Worm (Caenorhabditis elegans) whole organism, early embryonic: ENCODE data around the gene W03C9.5.

ENCODE experiments used
- B0310.2 ChIP-seq: sonication (generic microtip); optimal IDR thresholded peaks from 2 replicates; lab custom pipeline; 2016; ENCODE audit warnings: mild to moderate bottlenecking, missing genetic modification characterization, missing compliant biosample characterization
- F13C5.2 ChIP-seq: sonication (generic microtip); optimal IDR thresholded peaks from 2 replicates; lab custom pipeline; 2017; ENCODE audit warnings: mild to moderate bottlenecking, missing genetic modification characterization, inconsistent platforms, missing compliant biosample characterization
- aly-1 ChIP-seq: sonication (generic microtip); optimal IDR thresholded peaks from 2 replicates; lab custom pipeline; 2016; ENCODE audit warnings: missing genetic modification characterization, missing compliant biosample characterization
- ama-1 ChIP-seq: fragments of 150-350 bp; optimal IDR thresholded peaks from 2 replicates; lab custom pipeline; 2014
- ceh-13 ChIP-seq: fragments of 200-800 bp; sonication (Bioruptor generic); optimal IDR thresholded peaks from 2 replicates; lab custom pipeline; 2018; ENCODE audit warnings: mild to moderate bottlenecking, missing genetic modification characterization, missing compliant biosample characterization
- ceh-36 ChIP-seq: sonication (generic microtip); optimal IDR thresholded peaks from 2 replicates; lab custom pipeline; 2016; ENCODE audit warnings: missing genetic modification characterization, inconsistent platforms, missing compliant biosample characterization
- ets-7 ChIP-seq: sonication (generic microtip); optimal IDR thresholded peaks from 2 replicates; lab custom pipeline; 2016; ENCODE audit warnings: missing genotype, missing genetic modification characterization, missing compliant biosample characterization
- flt-1 ChIP-seq: fragments of 200-800 bp; sonication (Bioruptor generic); IDR thresholded peaks from 2 replicates; pipeline ENCODE4 v1.3.6; 2022; ENCODE audit warnings: missing genetic modification characterization, missing compliant biosample characterization
- hmbx-1 ChIP-seq: sonication (generic microtip); optimal IDR thresholded peaks from 2 replicates; lab custom pipeline; 2016; ENCODE audit warnings: mild to moderate bottlenecking, missing genetic modification characterization, missing compliant biosample characterization
- hmg-4 ChIP-seq: fragments of 200-800 bp; sonication (Bioruptor generic); optimal IDR thresholded peaks from 2 replicates; lab custom pipeline; 2018; ENCODE audit warnings: mild to moderate bottlenecking, missing genetic modification characterization, missing compliant biosample characterization
- hnd-1 ChIP-seq: sonication (generic microtip); optimal IDR thresholded peaks from 2 replicates; lab custom pipeline; 2016; ENCODE audit warnings: missing genetic modification characterization, missing compliant biosample characterization
- pes-1 ChIP-seq: fragments of 200-800 bp; sonication (Bioruptor generic); IDR thresholded peaks from 2 replicates; pipeline ENCODE4 v1.3.6; 2022; ENCODE audit warnings: missing genetic modification reagents, missing genetic modification characterization, missing compliant biosample characterization
- scrt-1 ChIP-seq: fragments of 200-800 bp; sonication (Bioruptor generic); IDR thresholded peaks from 2 replicates; pipeline ENCODE4 v1.3.6; 2022; ENCODE audit warnings: missing genetic modification characterization, missing compliant biosample characterization
- sea-1 ChIP-seq: fragments of 200-800 bp; sonication (Bioruptor generic); conservative IDR thresholded peaks from 2 replicates; pipeline ENCODE4 v1.3.6; 2022; ENCODE audit warnings: missing genetic modification characterization, missing compliant biosample characterization
- tbx-11 ChIP-seq: fragments of 200-800 bp; sonication (Bioruptor generic); IDR thresholded peaks from 2 replicates; pipeline ENCODE4 v1.3.6; 2022; ENCODE audit warnings: missing genetic modification characterization, missing compliant biosample characterization
- tbx-37 ChIP-seq: fragments of 200-800 bp; sonication (Bioruptor generic); conservative IDR thresholded peaks from 2 replicates; pipeline ENCODE4 v1.3.6; 2022; ENCODE audit warnings: missing genetic modification reagents, missing genetic modification characterization, missing compliant biosample characterization
- tra-4 ChIP-seq: sonication (generic microtip); optimal IDR thresholded peaks from 2 replicates; lab custom pipeline; 2017; ENCODE audit warnings: missing genetic modification characterization, missing compliant biosample characterization

Gene W03C9.5

DNA sequence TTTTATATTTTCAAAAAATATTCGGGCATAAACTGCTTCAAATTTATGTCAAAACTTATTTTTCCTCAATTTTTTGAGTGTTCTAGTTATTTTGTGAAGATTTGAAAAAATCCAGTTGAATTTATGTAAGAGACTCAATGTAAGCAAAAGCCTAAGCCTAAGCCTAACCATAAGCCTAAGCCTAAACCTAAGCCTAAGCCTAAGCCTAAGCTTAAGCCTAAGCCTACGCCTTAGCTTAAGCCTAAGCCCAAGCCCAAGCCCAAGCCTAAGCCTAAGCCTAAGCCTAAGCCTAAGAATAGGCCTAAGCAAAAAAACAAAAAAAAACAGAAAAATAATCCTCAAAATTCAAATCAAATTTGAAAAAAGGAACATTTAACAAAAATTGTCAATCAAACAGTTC, 37.2 kb downstream of the W03C9.5 start:
- TF ChIP-seq F13C5.2 (tag; lab: Kevin White, UChicago) (no peak), ceh-36 (tag; lab: Kevin White, UChicago) (peak; percentile 64), ceh-13 (GFP tag; lab: Kevin White, UChicago) (no peak), flt-1 (GFP tag; lab: Robert Waterston, UW) (no peak)

DNA sequence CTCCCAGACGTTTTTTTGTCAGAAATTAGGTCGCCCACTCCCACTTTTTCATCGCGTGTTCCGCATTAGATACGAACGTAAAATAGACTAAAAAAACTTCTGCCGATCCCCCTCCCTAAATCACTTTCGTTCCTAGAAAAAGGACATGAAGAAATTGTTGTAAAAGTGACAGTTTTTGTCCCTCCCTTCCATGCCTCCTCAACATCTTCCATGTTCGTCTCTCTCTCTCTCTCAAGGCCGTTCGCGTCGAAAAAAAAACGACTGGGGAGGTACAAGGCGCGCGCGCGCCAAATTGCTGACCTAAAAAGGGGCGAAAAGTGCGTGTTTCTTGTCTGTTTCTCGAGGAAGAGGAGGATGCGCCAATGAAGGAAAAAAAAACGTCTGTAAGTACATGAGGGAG, 38.6 kb downstream of the W03C9.5 start:
- TF ChIP-seq ama-1 (no peak), flt-1 (GFP tag; lab: Robert Waterston, UW) (no peak), pes-1 (GFP tag; lab: Robert Waterston, UW) (no peak), hmg-4 (GFP tag; lab: Kevin White, UChicago) (no peak), ceh-13 (GFP tag; lab: Kevin White, UChicago) (no peak)

DNA sequence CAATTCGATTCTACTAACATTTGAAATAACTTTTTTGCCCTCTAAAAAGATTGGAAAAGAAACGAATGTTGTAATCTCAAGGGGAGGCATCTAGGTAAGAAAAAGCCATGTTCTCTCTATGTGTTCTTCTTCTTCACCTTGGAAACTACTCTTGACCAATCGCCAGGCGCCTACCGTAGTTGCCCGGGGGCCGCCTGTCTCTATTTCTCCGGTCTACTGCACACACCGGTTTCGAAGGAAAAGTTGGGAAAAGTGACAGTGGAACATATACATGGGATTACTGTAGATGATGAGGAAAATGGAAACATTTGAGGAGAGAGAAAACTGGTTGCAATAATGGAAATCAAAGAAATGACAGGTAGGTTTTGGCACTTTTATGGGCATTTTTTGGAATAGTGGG, 40.8 kb downstream of the W03C9.5 start:
- no peak for TF ChIP-seq ets-7
- no peak for TF ChIP-seq flt-1 (GFP tag; lab: Robert Waterston, UW)
- TF ChIP-seq B0310.2 (tag; lab: Kevin White, UChicago), result no peak
- no peak for TF ChIP-seq hmg-4 (GFP tag; lab: Kevin White, UChicago)
- TF ChIP-seq F13C5.2 (tag; lab: Kevin White, UChicago), result no peak

- no peak for TF ChIP-seq tra-4 (tag; lab: Kevin White, UChicago)
- TF ChIP-seq tbx-37 (GFP tag; lab: Robert Waterston, UW), result no peak
- TF ChIP-seq ceh-13 (GFP tag; lab: Kevin White, UChicago), result no peak
- TF ChIP-seq tbx-11 (GFP tag; lab: Robert Waterston, UW), result no peak
- TF ChIP-seq pes-1 (GFP tag; lab: Robert Waterston, UW), result no peak
- TF ChIP-seq ets-7, result no peak
- TF ChIP-seq ceh-36 (tag; lab: Kevin White, UChicago), result no peak
- TF ChIP-seq F13C5.2 (tag; lab: Kevin White, UChicago), result no peak
- no peak for TF ChIP-seq sea-1 (GFP tag; lab: Robert Waterston, UW)
- no peak for TF ChIP-seq flt-1 (GFP tag; lab: Robert Waterston, UW)
- no peak for TF ChIP-seq ama-1
- no peak for TF ChIP-seq B0310.2 (tag; lab: Kevin White, UChicago)
- TF ChIP-seq hnd-1 (tag; lab: Kevin White, UChicago), result no peak
- TF ChIP-seq scrt-1 (GFP tag; lab: Robert Waterston, UW), result no peak
- no peak for TF ChIP-seq aly-1
- no peak for TF ChIP-seq hmbx-1 (tag; lab: Kevin White, UChicago)
Measured at ce11 chrII:11925203-11925602, 42.1 kb downstream of the W03C9.5 start.

ce11 chrII:11923620-11924298, 43.6 kb downstream of the W03C9.5 start:
- no peak for TF ChIP-seq ets-7
- TF ChIP-seq hmbx-1 (tag; lab: Kevin White, UChicago), result no peak
- no peak for TF ChIP-seq tra-4 (tag; lab: Kevin White, UChicago)
- TF ChIP-seq aly-1, result no peak
- TF ChIP-seq scrt-1 (GFP tag; lab: Robert Waterston, UW), result no peak
- TF ChIP-seq ama-1, result no peak
- TF ChIP-seq ceh-36 (tag; lab: Kevin White, UChicago), result peak; percentile 61

DNA sequence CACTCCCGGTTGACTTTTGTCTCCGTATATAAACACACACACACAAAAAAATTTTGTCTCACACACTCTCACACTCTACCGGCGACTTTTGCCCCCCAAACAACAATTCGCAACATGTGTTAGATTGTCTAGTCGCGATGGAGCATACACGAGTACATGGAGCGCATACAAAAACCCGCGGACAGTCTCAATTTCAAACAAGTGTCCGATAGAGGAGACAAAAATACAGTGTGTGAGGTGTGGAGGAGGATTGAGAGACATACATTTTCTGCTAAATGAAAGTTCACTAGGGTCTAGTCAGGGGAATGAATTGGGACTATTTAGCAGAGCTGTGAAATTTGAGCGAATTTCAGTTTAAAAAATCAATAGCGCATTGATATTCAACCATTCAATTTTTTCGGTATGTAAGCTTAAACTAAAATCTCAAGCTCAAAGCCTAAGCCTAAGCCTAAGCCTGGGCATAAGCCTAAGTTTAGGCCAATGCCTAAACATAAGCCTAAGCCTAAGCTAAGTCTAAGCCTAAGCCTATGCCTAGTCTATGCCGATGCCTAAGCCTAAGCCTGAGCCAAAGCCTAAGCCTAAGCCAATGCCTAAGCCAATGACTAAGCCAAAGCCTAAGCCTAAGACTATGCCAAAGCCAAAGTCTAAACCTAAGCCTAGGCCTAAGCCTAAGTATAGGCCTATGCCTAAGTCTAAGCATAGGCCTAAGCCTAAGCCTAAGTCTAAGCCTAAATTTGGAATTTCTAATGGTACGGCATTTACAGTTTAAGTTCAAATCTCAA, 44.4 kb downstream of the W03C9.5 start:
- no peak for TF ChIP-seq hmbx-1 (tag; lab: Kevin White, UChicago)
- peak; percentile 79 for TF ChIP-seq ceh-36 (tag; lab: Kevin White, UChicago)

ce11 chrII:11917530-11917952, 49.8 kb downstream of the W03C9.5 start:
- TF ChIP-seq ceh-13 (GFP tag; lab: Kevin White, UChicago) (no peak), hmbx-1 (tag; lab: Kevin White, UChicago) (no peak), B0310.2 (tag; lab: Kevin White, UChicago) (no peak), scrt-1 (GFP tag; lab: Robert Waterston, UW) (no peak), ets-7 (no peak), tbx-11 (GFP tag; lab: Robert Waterston, UW) (no peak), F13C5.2 (tag; lab: Kevin White, UChicago) (no peak), tra-4 (tag; lab: Kevin White, UChicago) (no peak), ceh-36 (tag; lab: Kevin White, UChicago) (no peak), pes-1 (GFP tag; lab: Robert Waterston, UW) (no peak), sea-1 (GFP tag; lab: Robert Waterston, UW) (no peak)

- TF ChIP-seq ceh-13 (GFP tag; lab: Kevin White, UChicago) (no peak), F13C5.2 (tag; lab: Kevin White, UChicago) (no peak), aly-1 (no peak), tra-4 (tag; lab: Kevin White, UChicago) (no peak), tbx-11 (GFP tag; lab: Robert Waterston, UW) (no peak), ama-1 (no peak), sea-1 (GFP tag; lab: Robert Waterston, UW) (no peak), hmg-4 (GFP tag; lab: Kevin White, UChicago) (no peak), hmbx-1 (tag; lab: Kevin White, UChicago) (no peak), scrt-1 (GFP tag; lab: Robert Waterston, UW) (no peak), B0310.2 (tag; lab: Kevin White, UChicago) (no peak), ets-7 (no peak)
Measured at ce11 chrII:11916945-11917344, 50.4 kb downstream of the W03C9.5 start.
